Comparison of ENCODE assay signal across 1 fruit fly cellular context in the genomic region with DNA sequence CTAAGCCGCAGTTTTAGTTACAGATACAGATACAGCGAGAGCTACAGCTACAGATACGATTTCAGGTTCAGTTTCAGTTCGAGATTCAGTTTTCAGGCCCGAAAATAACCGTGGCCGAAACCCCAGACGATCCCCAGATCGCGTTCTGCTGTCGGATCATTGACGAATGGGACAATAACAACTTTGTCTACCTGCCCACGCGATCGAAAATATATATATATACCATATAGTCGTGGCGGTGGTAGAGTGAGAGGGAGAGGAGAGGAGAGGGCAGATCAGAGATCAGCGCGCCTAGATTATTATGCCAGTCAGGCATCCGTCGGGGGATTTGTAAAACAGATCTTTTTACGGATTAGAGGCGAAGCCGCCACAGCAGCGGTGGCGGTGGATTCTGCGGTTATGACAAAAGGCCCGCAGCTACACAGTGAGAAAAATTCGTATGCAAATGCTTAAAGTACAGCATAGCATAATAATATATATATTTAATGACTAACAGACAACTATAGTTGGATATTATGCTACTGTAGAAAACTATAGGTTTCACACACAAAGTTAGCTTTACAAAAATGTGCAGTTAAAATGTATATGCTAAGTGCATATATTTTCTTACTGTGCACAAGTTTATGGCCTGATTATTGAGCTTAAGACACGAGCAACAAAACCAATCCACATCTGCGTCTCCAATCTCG.
TF ChIP-seq lines count a peak whose summit lies in the region.

No protein-coding gene starts in this region.

TF ChIP-seq in whole organism, embryonic, 481 proteins besides CTCF, POLR2A, EP300 and RAD21 (continued from another document and continues in another):
- peak in 1 of 2 experiments; percentile 40 for TF ChIP-seq dpn (GFP tag; optimal IDR thresholded peaks at IDR 0.05; lab: Kevin White, UChicago)
- TF ChIP-seq Elba2 (GFP tag; optimal IDR thresholded peaks at IDR 0.05; lab: Kevin White, UChicago), result no peak
- peak; percentile 60 for TF ChIP-seq Med (GFP tag; lab: Kevin White, UChicago)
- peak; percentile 35 for TF ChIP-seq CG12219 (GFP tag; optimal IDR thresholded peaks at IDR 0.05; lab: Kevin White, UChicago)
- no peak for TF ChIP-seq hkb (optimal IDR thresholded peaks at IDR 0.05; lab: Kevin White, UChicago)
- TF ChIP-seq hkb (GFP tag; IDR thresholded peaks at IDR 0.05; lab: Robert Waterston, UW), result peak; percentile 69
- TF ChIP-seq C15 (GFP tag; IDR thresholded peaks at IDR 0.05; lab: Robert Waterston, UW), result no peak
- TF ChIP-seq CG14965 (GFP tag; optimal IDR thresholded peaks at IDR 0.05; lab: Kevin White, UChicago; ENCODE audit: borderline replicate concordance), result no peak
- peak; percentile 46 for TF ChIP-seq CG8924 (tag; optimal IDR thresholded peaks at IDR 0.05; lab: Kevin White, UChicago)
- peak; percentile 2 for TF ChIP-seq fd102C (GFP tag; optimal IDR thresholded peaks at IDR 0.05; lab: Kevin White, UChicago)
- peak; percentile 50; the same call in 1 of the 2 replicates for TF ChIP-seq sisA (GFP tag; IDR thresholded peaks at IDR 0.05; lab: Robert Waterston, UW)
- TF ChIP-seq ab (GFP tag; optimal IDR thresholded peaks at IDR 0.05; lab: Kevin White, UChicago), result no peak
- TF ChIP-seq ranshi (GFP tag; IDR thresholded peaks at IDR 0.05; lab: Robert Waterston, UW), result peak; percentile 33; the same call in 1 of the 2 replicates
- TF ChIP-seq pho (GFP tag; optimal IDR thresholded peaks at IDR 0.05; lab: Kevin White, UChicago), result no peak
- TF ChIP-seq tna (GFP tag; IDR thresholded peaks at IDR 0.05; lab: Robert Waterston, UW; ENCODE audit: partially characterized antibody), result no peak
- TF ChIP-seq aop (GFP tag; IDR thresholded peaks at IDR 0.05; lab: Robert Waterston, UW), result no peak
- peak; percentile 62 for TF ChIP-seq H15 (GFP tag; IDR thresholded peaks at IDR 0.05; lab: Robert Waterston, UW)
- TF ChIP-seq CG10654 (GFP tag; optimal IDR thresholded peaks at IDR 0.05; lab: Kevin White, UChicago), result peak; percentile 36
- TF ChIP-seq dmrt99B (tag; optimal IDR thresholded peaks at IDR 0.05; lab: Kevin White, UChicago), result peak; percentile 70
- no peak for TF ChIP-seq dimm (GFP tag; IDR thresholded peaks at IDR 0.05; lab: Robert Waterston, UW)
- TF ChIP-seq CG34224 (GFP tag; IDR thresholded peaks at IDR 0.05; lab: Robert Waterston, UW; ENCODE audit: partially characterized antibody), result no peak
- no peak for TF ChIP-seq CG9215 (GFP tag; IDR thresholded peaks at IDR 0.05; lab: Robert Waterston, UW)
- TF ChIP-seq CG31441 (GFP tag; IDR thresholded peaks at IDR 0.05; lab: Robert Waterston, UW), result peak; percentile 79
- no peak for TF ChIP-seq gcm2 (GFP tag; optimal IDR thresholded peaks at IDR 0.05; lab: Kevin White, UChicago)
- TF ChIP-seq bowl (GFP tag; IDR thresholded peaks at IDR 0.05; lab: Robert Waterston, UW), result no peak
- TF ChIP-seq CG4404 (GFP tag; IDR thresholded peaks at IDR 0.05; lab: Robert Waterston, UW), result peak; percentile 69
- TF ChIP-seq pros (GFP tag; optimal IDR thresholded peaks at IDR 0.05; lab: Kevin White, UChicago), result no peak
- peak; percentile 3 for TF ChIP-seq CG17568 (GFP tag; optimal IDR thresholded peaks at IDR 0.05; lab: Kevin White, UChicago)
- peak; percentile 76 for TF ChIP-seq CG14710 (tag; optimal IDR thresholded peaks at IDR 0.05; lab: Kevin White, UChicago)
- peak; percentile 60 for TF ChIP-seq CG4730 (GFP tag; IDR thresholded peaks at IDR 0.05; lab: Robert Waterston, UW)
- no peak for TF ChIP-seq CG12744 (GFP tag; optimal IDR thresholded peaks at IDR 0.05; lab: Kevin White, UChicago)
- TF ChIP-seq lab (GFP tag; optimal IDR thresholded peaks at IDR 0.05; lab: Kevin White, UChicago), result peak; percentile 53
- no peak for TF ChIP-seq CG1832 (GFP tag; optimal IDR thresholded peaks at IDR 0.05; lab: Kevin White, UChicago)
- TF ChIP-seq CG14441 (GFP tag; IDR thresholded peaks at IDR 0.05; lab: Robert Waterston, UW), result no peak
- TF ChIP-seq vnd (GFP tag; IDR thresholded peaks at IDR 0.05; lab: Robert Waterston, UW; ENCODE audit: partially characterized antibody), result no peak
- TF ChIP-seq CG10431 (GFP tag; optimal IDR thresholded peaks at IDR 0.05; lab: Kevin White, UChicago), result no peak
- no peak for TF ChIP-seq D (optimal IDR thresholded peaks at IDR 0.05; lab: Kevin White, UChicago)
- TF ChIP-seq D (GFP tag; optimal IDR thresholded peaks at IDR 0.05; lab: Kevin White, UChicago), result peak; percentile 62
- TF ChIP-seq PHDP (tag; optimal IDR thresholded peaks at IDR 0.05; lab: Kevin White, UChicago), result peak; percentile 37
- peak; percentile 75 for TF ChIP-seq row (GFP tag; IDR thresholded peaks at IDR 0.05; lab: Robert Waterston, UW)
- TF ChIP-seq gcm (GFP tag; optimal IDR thresholded peaks at IDR 0.05; lab: Kevin White, UChicago), result peak; percentile 53
- TF ChIP-seq Sin3A (optimal IDR thresholded peaks at IDR 0.05; lab: Kevin White, UChicago), result no peak
- TF ChIP-seq BtbVII (GFP tag; optimal IDR thresholded peaks at IDR 0.05; lab: Kevin White, UChicago), result peak; percentile 25
- no peak for TF ChIP-seq CG11398 (GFP tag; optimal IDR thresholded peaks at IDR 0.05; lab: Kevin White, UChicago)
- TF ChIP-seq CG4328 (GFP tag; optimal IDR thresholded peaks at IDR 0.05; lab: Kevin White, UChicago), result no peak
- no peak for TF ChIP-seq Lim3 (GFP tag; IDR thresholded peaks at IDR 0.05; lab: Robert Waterston, UW)
- TF ChIP-seq CG16815 (GFP tag; optimal IDR thresholded peaks at IDR 0.05; lab: Kevin White, UChicago), result peak; percentile 54
- peak; percentile 58 for TF ChIP-seq D19A (tag; optimal IDR thresholded peaks at IDR 0.05; lab: Kevin White, UChicago)
- TF ChIP-seq CG15601 (tag; optimal IDR thresholded peaks at IDR 0.05; lab: Kevin White, UChicago), result peak; percentile 47
- TF ChIP-seq oc (tag; optimal IDR thresholded peaks at IDR 0.05; lab: Kevin White, UChicago), result peak; percentile 32
- TF ChIP-seq eve (GFP tag; optimal IDR thresholded peaks at IDR 0.05; lab: Kevin White, UChicago), result peak in 1 of 2 experiments; percentile 57
- no peak for TF ChIP-seq CG9609 (GFP tag; optimal IDR thresholded peaks at IDR 0.05; lab: Kevin White, UChicago)
- TF ChIP-seq zfh2 (GFP tag; optimal IDR thresholded peaks at IDR 0.05; lab: Kevin White, UChicago), result no peak
- no peak for TF ChIP-seq Dp (GFP tag; optimal IDR thresholded peaks at IDR 0.05; lab: Kevin White, UChicago)
- no peak for TF ChIP-seq CG7271 (tag; optimal IDR thresholded peaks at IDR 0.05; lab: Kevin White, UChicago)
- TF ChIP-seq Fer2 (tag; optimal IDR thresholded peaks at IDR 0.05; lab: Kevin White, UChicago), result no peak
- TF ChIP-seq ro (GFP tag; IDR thresholded peaks at IDR 0.05; lab: Robert Waterston, UW), result no peak
- TF ChIP-seq tio (GFP tag; optimal IDR thresholded peaks at IDR 0.05; lab: Kevin White, UChicago), result peak; percentile 40
- TF ChIP-seq lbe (GFP tag; optimal IDR thresholded peaks at IDR 0.05; lab: Kevin White, UChicago), result no peak
- TF ChIP-seq CG31224 (GFP tag; IDR thresholded peaks at IDR 0.05; lab: Robert Waterston, UW), result 0 out of 2 replicates have a peak, but pooled peaks have one; percentile 25
- TF ChIP-seq lmd (GFP tag; IDR thresholded peaks at IDR 0.05; lab: Robert Waterston, UW), result peak; percentile 54
- TF ChIP-seq Oli (tag; optimal IDR thresholded peaks at IDR 0.05; lab: Kevin White, UChicago), result peak; percentile 73
- no peak for TF ChIP-seq Kr (GFP tag; optimal IDR thresholded peaks at IDR 0.05; lab: Kevin White, UChicago)
- TF ChIP-seq Ets65A (GFP tag; lab: Kevin White, UChicago), result no peak
- TF ChIP-seq CG10462 (GFP tag; optimal IDR thresholded peaks at IDR 0.05; lab: Kevin White, UChicago), result peak; percentile 11
- TF ChIP-seq Dll (GFP tag; IDR thresholded peaks at IDR 0.05; lab: Robert Waterston, UW; ENCODE audit: partially characterized antibody), result no peak
- peak; percentile 6 for TF ChIP-seq sd (tag; optimal IDR thresholded peaks at IDR 0.05; lab: Kevin White, UChicago)
- TF ChIP-seq CG32532 (GFP tag; IDR thresholded peaks at IDR 0.05; lab: Robert Waterston, UW), result peak; percentile 65; the same call in 1 of the 2 replicates
- TF ChIP-seq ato (GFP tag; IDR thresholded peaks at IDR 0.05; lab: Robert Waterston, UW; ENCODE audit: partially characterized antibody), result no peak
- TF ChIP-seq CG10366 (GFP tag; IDR thresholded peaks at IDR 0.05; lab: Robert Waterston, UW), result peak; percentile 22; the same call in 1 of the 2 replicates
- TF ChIP-seq CG5953 (GFP tag; IDR thresholded peaks at IDR 0.05; lab: Robert Waterston, UW), result 0 out of 2 replicates have a peak, but pooled peaks have one; percentile 38
- TF ChIP-seq CG13296 (GFP tag; optimal IDR thresholded peaks at IDR 0.05; lab: Kevin White, UChicago), result no peak
- peak; percentile 83 for TF ChIP-seq zfh1 (GFP tag; IDR thresholded peaks at IDR 0.05; lab: Robert Waterston, UW)
- TF ChIP-seq fru (optimal IDR thresholded peaks at IDR 0.05; lab: Kevin White, UChicago), result no peak
- peak; percentile 56 for TF ChIP-seq E2f1 (GFP tag; IDR thresholded peaks at IDR 0.05; lab: Robert Waterston, UW)
- TF ChIP-seq CG12391 (tag; optimal IDR thresholded peaks at IDR 0.05; lab: Kevin White, UChicago), result peak; percentile 70
- no peak for TF ChIP-seq Blimp-1 (GFP tag; optimal IDR thresholded peaks at IDR 0.05; lab: Kevin White, UChicago)
- TF ChIP-seq cas (GFP tag; IDR thresholded peaks at IDR 0.05; lab: Robert Waterston, UW), result no peak
- TF ChIP-seq fu2 (GFP tag; optimal IDR thresholded peaks at IDR 0.05; lab: Kevin White, UChicago), result no peak
- TF ChIP-seq Atf-2 (GFP tag; optimal IDR thresholded peaks at IDR 0.05; lab: Kevin White, UChicago), result no peak
- peak; percentile 65 for TF ChIP-seq zf30C (GFP tag; optimal IDR thresholded peaks at IDR 0.05; lab: Kevin White, UChicago)
- TF ChIP-seq her (GFP tag; optimal IDR thresholded peaks at IDR 0.05; lab: Kevin White, UChicago), result no peak
- TF ChIP-seq CG30431 (GFP tag; optimal IDR thresholded peaks at IDR 0.05; lab: Kevin White, UChicago), result peak; percentile 35
- no peak for TF ChIP-seq CG1647 (GFP tag; optimal IDR thresholded peaks at IDR 0.05; lab: Kevin White, UChicago)
- no peak for TF ChIP-seq CG10147 (GFP tag; optimal IDR thresholded peaks at IDR 0.05; lab: Kevin White, UChicago)
- TF ChIP-seq chinmo (GFP tag; IDR thresholded peaks at IDR 0.05; lab: Robert Waterston, UW; ENCODE audit: partially characterized antibody), result 0 out of 4 replicates have a peak, but pooled peaks have one; percentile 17
- TF ChIP-seq Dek (tag; optimal IDR thresholded peaks at IDR 0.05; lab: Kevin White, UChicago), result peak; percentile 3
- TF ChIP-seq B-H2 (GFP tag; optimal IDR thresholded peaks at IDR 0.05; lab: Kevin White, UChicago), result no peak
- TF ChIP-seq ATbp (GFP tag; optimal IDR thresholded peaks at IDR 0.05; lab: Kevin White, UChicago), result peak; percentile 60
- no peak for TF ChIP-seq CG5180 (GFP tag; optimal IDR thresholded peaks at IDR 0.05; lab: Kevin White, UChicago)
- TF ChIP-seq bcd (GFP tag; optimal IDR thresholded peaks at IDR 0.05; lab: Kevin White, UChicago), result peak; percentile 54
- TF ChIP-seq grau (tag; optimal IDR thresholded peaks at IDR 0.05; lab: Kevin White, UChicago), result peak; percentile 65
- peak; percentile 30; the same call in 1 of the 3 replicates for TF ChIP-seq CG7357 (GFP tag; IDR thresholded peaks at IDR 0.05; lab: Robert Waterston, UW)
- no peak for TF ChIP-seq sug (tag; optimal IDR thresholded peaks at IDR 0.05; lab: Kevin White, UChicago)
- TF ChIP-seq fd3F (GFP tag; optimal IDR thresholded peaks at IDR 0.05; lab: Kevin White, UChicago), result no peak
- TF ChIP-seq rib (GFP tag; IDR thresholded peaks at IDR 0.05; lab: Robert Waterston, UW), result no peak
- peak; percentile 54 for TF ChIP-seq Chrac-16 (GFP tag; optimal IDR thresholded peaks at IDR 0.05; lab: Kevin White, UChicago)
- TF ChIP-seq disco-r (GFP tag; optimal IDR thresholded peaks at IDR 0.05; lab: Kevin White, UChicago), result no peak
- TF ChIP-seq dati (GFP tag; IDR thresholded peaks at IDR 0.05; lab: Robert Waterston, UW), result no peak
- no peak for TF ChIP-seq wdn (GFP tag; IDR thresholded peaks at IDR 0.05; lab: Robert Waterston, UW)
- no peak for TF ChIP-seq dan (GFP tag; IDR thresholded peaks at IDR 0.05; lab: Robert Waterston, UW)
- no peak for TF ChIP-seq tll (GFP tag; optimal IDR thresholded peaks at IDR 0.05; lab: Kevin White, UChicago)
- TF ChIP-seq jing (GFP tag; optimal IDR thresholded peaks at IDR 0.05; lab: Kevin White, UChicago), result peak; percentile 18
- TF ChIP-seq nerfin-2 (GFP tag; IDR thresholded peaks at IDR 0.05; lab: Robert Waterston, UW; ENCODE audit: partially characterized antibody), result no peak
- TF ChIP-seq Ravus (GFP tag; IDR thresholded peaks at IDR 0.05; lab: Robert Waterston, UW), result no peak
- TF ChIP-seq Vsx1 (GFP tag; optimal IDR thresholded peaks at IDR 0.05; lab: Kevin White, UChicago), result peak; percentile 29
- peak; percentile 60 for TF ChIP-seq CG32772 (GFP tag; IDR thresholded peaks at IDR 0.05; lab: Robert Waterston, UW)
- TF ChIP-seq tap (tag; optimal IDR thresholded peaks at IDR 0.05; lab: Kevin White, UChicago), result no peak
- TF ChIP-seq ttk (GFP tag; IDR thresholded peaks at IDR 0.05; lab: Robert Waterston, UW), result peak; percentile 33; the same call in 1 of the 2 replicates
- TF ChIP-seq Lhr (GFP tag; optimal IDR thresholded peaks at IDR 0.05; lab: Kevin White, UChicago), result peak; percentile 17
- no peak for TF ChIP-seq fd64A (GFP tag; optimal IDR thresholded peaks at IDR 0.05; lab: Kevin White, UChicago)
- no peak for TF ChIP-seq Nf-YA (GFP tag; IDR thresholded peaks at IDR 0.05; lab: Robert Waterston, UW)
- TF ChIP-seq CG1024 (GFP tag; IDR thresholded peaks at IDR 0.05; lab: Robert Waterston, UW), result 0 out of 2 replicates have a peak, but pooled peaks have one; percentile 39
- TF ChIP-seq CG15514 (GFP tag; optimal IDR thresholded peaks at IDR 0.05; lab: Kevin White, UChicago), result peak; percentile 14
- TF ChIP-seq CG11696 (GFP tag; IDR thresholded peaks at IDR 0.05; lab: Robert Waterston, UW), result no peak
- no peak for TF ChIP-seq sr (GFP tag; IDR thresholded peaks at IDR 0.05; lab: Robert Waterston, UW)
- peak; percentile 52 for TF ChIP-seq Xbp1 (GFP tag; optimal IDR thresholded peaks at IDR 0.05; lab: Kevin White, UChicago)
- TF ChIP-seq E2f2 (GFP tag; IDR thresholded peaks at IDR 0.05; lab: Robert Waterston, UW), result no peak
- TF ChIP-seq gt (GFP tag; IDR thresholded peaks at IDR 0.05; lab: Robert Waterston, UW), result no peak
- no peak for TF ChIP-seq Taf1 (GFP tag; IDR thresholded peaks at IDR 0.05; lab: Robert Waterston, UW)
- peak; percentile 66 for TF ChIP-seq Ptx1 (GFP tag; IDR thresholded peaks at IDR 0.05; lab: Robert Waterston, UW)
- TF ChIP-seq ERR (GFP tag; optimal IDR thresholded peaks at IDR 0.05; lab: Kevin White, UChicago), result no peak
- peak; percentile 54; the same call in 1 of the 2 replicates for TF ChIP-seq crol (GFP tag; IDR thresholded peaks at IDR 0.05; lab: Robert Waterston, UW)
- no peak for TF ChIP-seq CG9876 (GFP tag; optimal IDR thresholded peaks at IDR 0.05; lab: Kevin White, UChicago)
- no peak for TF ChIP-seq CG7745 (tag; optimal IDR thresholded peaks at IDR 0.05; lab: Kevin White, UChicago)
